Worm (Caenorhabditis elegans) whole organism, L3 larva: ENCODE measurements around the gene F56A11.5.

Experiments
- R02D3.7 ChIP-seq: fragments of 150-350 bp; optimal IDR thresholded peaks from 2 replicates; lab custom pipeline; 2014; ENCODE audit warnings: missing biosample characterization, missing genetic modification characterization
- ZK546.5 ChIP-seq: sonication (generic microtip); optimal IDR thresholded peaks from 2 replicates; lab custom pipeline; 2017; ENCODE audit warnings: missing biosample characterization, missing genetic modification characterization
- ama-1 ChIP-seq: fragments of 150-350 bp; optimal IDR thresholded peaks from 2 replicates; lab custom pipeline; 2018
- ceh-16 ChIP-seq: sonication (generic microtip); optimal IDR thresholded peaks from 2 replicates; lab custom pipeline; 2017; ENCODE audit warnings: missing biosample characterization, missing genetic modification characterization
- ceh-28 ChIP-seq: fragments of 150-350 bp; optimal IDR thresholded peaks from 2 replicates; lab custom pipeline; 2014; ENCODE audit warnings: missing biosample characterization, missing genetic modification reagents, missing genetic modification characterization
- daf-12 ChIP-seq: fragments of 150-350 bp; optimal IDR thresholded peaks from 2 replicates; lab custom pipeline; 2014; ENCODE audit warnings: missing biosample characterization, missing genetic modification reagents, missing genetic modification characterization
- egl-27 ChIP-seq: sonication (generic microtip); optimal IDR thresholded peaks from 4 replicates; lab custom pipeline; 2017; ENCODE audit warnings: missing biosample characterization, missing genetic modification reagents, missing genetic modification characterization
- egl-5 ChIP-seq: fragments of 150-350 bp; optimal IDR thresholded peaks from 2 replicates; lab custom pipeline; 2017; ENCODE audit warnings: missing biosample characterization, missing genetic modification reagents, missing genetic modification characterization, inconsistent platforms
- elt-1 ChIP-seq: fragments of 150-350 bp; optimal IDR thresholded peaks from 2 replicates; lab custom pipeline; 2014; ENCODE audit warnings: missing biosample characterization, missing genetic modification characterization
- elt-2 ChIP-seq: sonication (generic microtip); optimal IDR thresholded peaks from 2 replicates; lab custom pipeline; 2016; ENCODE audit warnings: missing genetic modification reagents, mild to moderate bottlenecking, missing genetic modification characterization, missing compliant biosample characterization
- elt-3 ChIP-seq, 3 experiments: fragments of 150-350 bp in 1 of 3; sonication (generic microtip) in 2 of 3; optimal IDR thresholded peaks; 2 replicates in 2 of 3; 4 replicates in 1 of 3; lab custom pipeline; 2014 to 2017; ENCODE audit warnings: missing biosample characterization in 3 of 3, missing genetic modification characterization in 3 of 3
- eor-1 ChIP-seq, 2 experiments: fragments of 150-350 bp; optimal IDR thresholded peaks; 2 replicates each; lab custom pipeline; 2014 to 2018; ENCODE audit warnings: missing biosample characterization in 2 of 2, missing genetic modification characterization in 2 of 2
- fkh-2 ChIP-seq: fragments of 150-350 bp; optimal IDR thresholded peaks from 2 replicates; lab custom pipeline; 2014; ENCODE audit warnings: missing biosample characterization, missing genetic modification reagents, missing genetic modification characterization
- hmg-11 ChIP-seq: sonication (generic microtip); optimal IDR thresholded peaks from 2 replicates; lab custom pipeline; 2016; ENCODE audit warnings: missing genetic modification characterization, missing compliant biosample characterization
- lin-15B ChIP-seq: fragments of 150-350 bp; optimal IDR thresholded peaks from 2 replicates; lab custom pipeline; 2014; ENCODE audit warnings: missing biosample characterization, missing genetic modification characterization
- mdl-1 ChIP-seq: fragments of 150-350 bp; optimal IDR thresholded peaks from 2 replicates; lab custom pipeline; 2014; ENCODE audit warnings: missing biosample characterization, missing genetic modification characterization
- nfya-1 ChIP-seq: sonication (generic microtip); optimal IDR thresholded peaks from 2 replicates; lab custom pipeline; 2017; ENCODE audit warnings: missing genetic modification characterization, mild to moderate bottlenecking, missing compliant biosample characterization, antibody characterized with exemption, moderate library complexity; ENCODE audit not compliant: insufficient read depth
- nhr-11 ChIP-seq: fragments of 150-350 bp; optimal IDR thresholded peaks from 2 replicates; lab custom pipeline; 2014; ENCODE audit warnings: missing biosample characterization, missing genetic modification characterization
- nhr-12 ChIP-seq: fragments of 150-350 bp; optimal IDR thresholded peaks from 2 replicates; lab custom pipeline; 2014; ENCODE audit warnings: missing biosample characterization, missing genetic modification characterization
- nhr-25 ChIP-seq: sonication (generic microtip); optimal IDR thresholded peaks from 2 replicates; lab custom pipeline; 2017; ENCODE audit warnings: missing biosample characterization, missing genetic modification characterization
- nhr-28 ChIP-seq: fragments of 150-350 bp; optimal IDR thresholded peaks from 2 replicates; lab custom pipeline; 2014; ENCODE audit warnings: missing biosample characterization, missing genetic modification characterization
- nhr-43 ChIP-seq: sonication (generic microtip); optimal IDR thresholded peaks from 2 replicates; lab custom pipeline; 2016; ENCODE audit warnings: mild to moderate bottlenecking, missing genetic modification characterization, missing compliant biosample characterization; ENCODE audit not compliant: poor library complexity, severe bottlenecking
- nhr-67 ChIP-seq: fragments of 150-350 bp; optimal IDR thresholded peaks from 2 replicates; lab custom pipeline; 2014; ENCODE audit warnings: missing biosample characterization, missing genetic modification characterization
- nhr-77 ChIP-seq: fragments of 150-350 bp; optimal IDR thresholded peaks from 2 replicates; lab custom pipeline; 2014; ENCODE audit warnings: missing biosample characterization, missing genetic modification characterization
- pqm-1 ChIP-seq: fragments of 150-350 bp; optimal IDR thresholded peaks from 2 replicates; lab custom pipeline; 2017; ENCODE audit warnings: missing biosample characterization, missing genetic modification characterization, inconsistent platforms
- sea-2 ChIP-seq: fragments of 150-350 bp; sonication (generic microtip); optimal IDR thresholded peaks from 4 replicates; lab custom pipeline; 2014; ENCODE audit warnings: missing biosample characterization, missing genetic modification reagents, missing genetic modification characterization
- skn-1 ChIP-seq: fragments of 150-350 bp; optimal IDR thresholded peaks from 2 replicates; lab custom pipeline; 2014; ENCODE audit warnings: missing biosample characterization, missing genetic modification characterization
- snpc-4 ChIP-seq: fragments of 150-350 bp; optimal IDR thresholded peaks from 2 replicates; lab custom pipeline; 2014; ENCODE audit warnings: missing biosample characterization, missing genetic modification characterization
- tbx-2 ChIP-seq: sonication (generic microtip); optimal IDR thresholded peaks from 2 replicates; lab custom pipeline; 2016; ENCODE audit warnings: mild to moderate bottlenecking, missing genetic modification characterization, missing compliant biosample characterization
- unc-39 ChIP-seq: sonication (generic microtip); optimal IDR thresholded peaks from 4 replicates; lab custom pipeline; 2017; ENCODE audit warnings: missing biosample characterization, missing genetic modification characterization
- unc-62 ChIP-seq: fragments of 150-350 bp; sonication (generic microtip); optimal IDR thresholded peaks from 4 replicates; lab custom pipeline; 2014; ENCODE audit warnings: missing biosample characterization, missing genetic modification reagents, missing genetic modification characterization
- zag-1 ChIP-seq: fragments of 150-350 bp; optimal IDR thresholded peaks from 2 replicates; lab custom pipeline; 2014; ENCODE audit warnings: missing biosample characterization, missing genetic modification characterization
- ztf-11 ChIP-seq: fragments of 150-350 bp; optimal IDR thresholded peaks from 2 replicates; lab custom pipeline; 2014; ENCODE audit warnings: missing biosample characterization, missing genetic modification characterization

The F56A11.5 gene

DNA sequence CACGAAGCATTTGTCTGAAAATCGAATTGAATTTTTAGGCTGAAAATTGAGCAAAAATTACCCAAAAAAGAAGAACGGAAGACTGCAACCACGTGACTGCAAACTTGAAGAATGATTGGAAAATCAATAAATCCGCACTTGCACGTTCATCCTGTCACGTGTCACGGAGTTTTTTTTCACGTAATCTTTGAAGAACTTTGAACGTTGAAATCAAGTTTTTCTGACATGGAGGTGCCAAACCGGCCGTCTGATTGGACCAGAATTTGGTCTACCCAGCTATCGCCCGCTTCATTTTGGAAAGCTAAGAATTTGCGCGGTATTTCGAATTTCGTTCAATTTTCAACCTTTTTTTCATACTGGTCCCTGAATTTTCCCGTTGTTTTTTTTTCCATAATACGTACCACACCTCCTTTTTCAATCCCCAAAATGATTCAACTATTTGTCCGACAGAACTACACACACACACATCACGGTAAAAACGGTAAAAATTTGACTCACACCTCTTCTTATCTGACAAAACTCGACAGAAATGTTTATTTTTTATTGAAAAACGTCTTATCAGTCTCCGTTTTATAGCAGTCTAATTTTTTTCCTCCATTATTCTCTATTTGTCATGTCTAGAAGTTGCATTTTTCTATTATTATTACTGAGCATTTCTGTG, 25.8 kb upstream of the F56A11.5 start, which contains the start of the genes C18H7.7 and C18H7.11:
C18H7.7 (minus strand) TSS at position 101 of the 661 bp plus-strand sequence.
C18H7.11 (plus strand) TSS at position 611 of the 661 bp plus-strand sequence.
- TF ChIP-seq tbx-2 (no peak), pqm-1 (tag; lab: Kevin White, UChicago) (peak; percentile 19)

DNA sequence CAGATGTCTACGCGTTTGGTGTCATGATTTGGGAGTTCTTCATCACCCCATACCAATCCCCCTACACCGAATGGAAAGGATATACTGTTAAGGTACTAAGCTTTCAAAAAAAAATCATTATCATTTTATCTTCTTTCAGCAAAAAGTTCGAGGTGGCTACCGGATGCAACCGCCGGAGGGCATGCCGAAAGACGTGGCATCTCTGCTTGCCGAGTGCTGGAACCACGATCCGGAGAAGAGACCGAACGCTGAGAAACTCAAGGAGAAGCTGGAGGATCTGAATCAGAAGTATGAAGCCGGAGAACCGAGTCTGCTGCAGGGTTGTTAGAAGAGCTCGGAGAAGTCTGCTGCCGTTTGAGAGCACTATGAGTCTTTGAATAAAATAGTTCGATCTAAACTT, 24.2 kb upstream of the F56A11.5 start:
- no peak for TF ChIP-seq ceh-16
- TF ChIP-seq ztf-11 (tag; lab: Kevin White, UChicago) = no peak
- no peak for TF ChIP-seq nhr-12 (tag; lab: Kevin White, UChicago)
- no peak for TF ChIP-seq mdl-1 (tag; lab: Kevin White, UChicago)
- TF ChIP-seq daf-12 (tag; lab: Kevin White, UChicago) = no peak
- no peak for TF ChIP-seq nhr-43 (tag; lab: Kevin White, UChicago)
- no peak for TF ChIP-seq egl-5 (tag; lab: Kevin White, UChicago)
- TF ChIP-seq, all 47 proteins: peak for 0

DNA sequence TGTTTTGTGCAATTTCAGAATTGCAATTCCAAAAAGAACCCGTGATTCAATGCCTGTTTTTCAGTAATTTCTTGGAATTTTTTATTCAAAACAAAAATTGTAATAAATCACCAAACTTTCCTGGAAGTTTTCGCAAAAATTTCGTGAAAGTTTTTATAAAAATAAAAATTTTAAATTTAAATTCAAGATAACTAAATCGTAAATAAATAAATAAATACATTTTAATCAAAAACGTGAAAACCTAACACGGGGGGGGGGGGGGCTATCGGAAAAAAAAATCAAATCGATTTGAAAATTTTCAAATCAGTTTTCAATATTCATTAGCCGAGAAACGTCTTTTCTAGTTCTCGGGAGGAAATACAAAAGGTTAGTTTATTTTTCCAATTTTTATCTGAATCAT, 22.4 kb upstream of the F56A11.5 start, which contains the start of gene C18H7.4:
C18H7.4 (plus strand) TSS at position 301 of the 400 bp plus-strand sequence.
- TF ChIP-seq eor-1 (tag; optimal IDR thresholded peaks at IDR 0.05; lab: Kevin White, UChicago) = no peak
- TF ChIP-seq mdl-1 (tag; lab: Kevin White, UChicago) = no peak
- no peak for TF ChIP-seq unc-62
- TF ChIP-seq ceh-28 (tag; lab: Kevin White, UChicago) = no peak
- TF ChIP-seq nhr-67 (tag; lab: Kevin White, UChicago) = no peak
- no peak for TF ChIP-seq nfya-1 (tag; lab: Kevin White, UChicago)
- no peak for TF ChIP-seq snpc-4 (tag; lab: Kevin White, UChicago)
- no peak for TF ChIP-seq ztf-11 (tag; lab: Kevin White, UChicago)
- TF ChIP-seq zag-1 (tag; lab: Kevin White, UChicago) = no peak
- no peak for TF ChIP-seq daf-12 (tag; lab: Kevin White, UChicago)
- no peak for TF ChIP-seq sea-2 (GFP tag; lab: Kevin White, UChicago)
- TF ChIP-seq ama-1 (lab: Kevin White, UChicago) = no peak

DNA sequence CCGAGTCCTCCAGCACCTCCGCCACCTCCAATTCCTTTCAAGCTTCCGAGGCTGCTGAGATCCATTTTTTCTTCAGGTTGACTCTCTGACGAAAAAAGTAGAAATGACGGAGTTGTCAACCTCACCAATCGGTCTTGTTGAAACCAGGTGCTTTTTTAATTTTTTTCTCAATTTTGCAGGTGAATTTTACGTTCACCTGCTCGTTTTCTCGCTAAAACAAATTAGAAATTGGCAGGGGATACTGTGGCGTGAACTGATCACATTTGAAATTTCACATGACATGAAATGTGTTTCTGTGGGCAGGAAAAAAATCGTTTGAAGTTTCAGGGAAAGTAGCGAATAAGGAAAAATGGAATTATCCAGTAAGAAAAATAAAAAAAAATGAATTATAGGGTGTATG, 21.7 kb upstream of the F56A11.5 start, which contains the start of gene C18H7.6:
C18H7.6 (minus strand) TSS at position 104 of the 400 bp plus-strand sequence.
- TF ChIP-seq nhr-28 (tag; lab: Kevin White, UChicago) = no peak
- no peak for TF ChIP-seq fkh-2 (tag; lab: Kevin White, UChicago)
- no peak for TF ChIP-seq R02D3.7 (tag; lab: Kevin White, UChicago)
- no peak for TF ChIP-seq skn-1 (tag; lab: Kevin White, UChicago)
- no peak for TF ChIP-seq lin-15B (tag; lab: Kevin White, UChicago)
- TF ChIP-seq nhr-25 = no peak
- TF ChIP-seq elt-3 (tag; optimal IDR thresholded peaks at IDR 0.05; lab: Kevin White, UChicago) = no peak
- no peak for TF ChIP-seq sea-2 (GFP tag; lab: Kevin White, UChicago)
- no peak for TF ChIP-seq nfya-1 (tag; lab: Kevin White, UChicago)
- no peak for TF ChIP-seq nhr-43 (tag; lab: Kevin White, UChicago)
- no peak for TF ChIP-seq ZK546.5 (tag; lab: Kevin White, UChicago)
- no peak for TF ChIP-seq nhr-11 (tag; lab: Kevin White, UChicago)
- no peak for TF ChIP-seq unc-39 (tag; lab: Kevin White, UChicago)
- no peak for TF ChIP-seq egl-27 (tag; lab: Kevin White, UChicago)
- TF ChIP-seq elt-1 = no peak
- TF ChIP-seq nhr-77 (tag; lab: Kevin White, UChicago) = no peak
- no peak for TF ChIP-seq hmg-11 (tag; lab: Kevin White, UChicago)
- TF ChIP-seq tbx-2 = no peak
- TF ChIP-seq nhr-12 (tag; lab: Kevin White, UChicago) = no peak
- no peak for TF ChIP-seq egl-5 (tag; lab: Kevin White, UChicago)

DNA sequence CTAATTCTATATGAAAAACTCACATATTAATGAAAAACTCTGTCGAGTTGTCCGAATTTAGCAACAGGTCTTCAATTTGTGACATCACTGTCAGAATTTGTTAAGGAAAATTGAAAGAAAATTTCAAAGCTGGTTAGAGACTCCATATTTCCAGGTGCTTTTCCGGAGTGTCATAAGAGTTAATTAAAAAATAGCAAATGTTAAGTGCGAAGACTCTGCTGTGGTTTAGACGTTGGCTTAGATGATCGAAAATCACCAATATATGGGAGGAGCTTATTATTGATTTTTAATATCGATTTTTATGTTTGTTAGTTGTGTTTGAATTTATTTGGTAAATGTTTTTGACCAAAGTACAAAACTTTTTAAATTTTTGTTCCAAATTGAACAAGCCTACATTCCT, 17.1 kb upstream of the F56A11.5 start, which contains the start of gene C18H7.12:
C18H7.12 (minus strand) TSS at position 101 of the 400 bp plus-strand sequence.
- TF ChIP-seq elt-2 (tag; lab: Kevin White, UChicago) = no peak
- peak; percentile 13 for TF ChIP-seq ceh-28 (tag; lab: Kevin White, UChicago)
